Worm (Caenorhabditis elegans) whole organism, late embryonic: ENCODE measurements around the gene T13F3.8.

Experiments used
- F13H6.1 ChIP-seq: sonication (generic microtip); optimal IDR thresholded peaks from 2 replicates; lab custom pipeline; 2016; ENCODE audit warnings: missing genetic modification characterization, missing compliant biosample characterization
- T23F11.4 ChIP-seq: fragments of 200-800 bp; sonication (Bioruptor generic); optimal IDR thresholded peaks from 2 replicates; lab custom pipeline; 2018; ENCODE audit warnings: mild to moderate bottlenecking, missing genetic modification characterization, missing compliant biosample characterization
- Y22D7AL.16 ChIP-seq: sonication (generic microtip); optimal IDR thresholded peaks from 2 replicates; lab custom pipeline; 2016; ENCODE audit warnings: missing genetic modification characterization, missing compliant biosample characterization
- ahr-1 ChIP-seq: sonication (generic microtip); optimal IDR thresholded peaks from 2 replicates; lab custom pipeline; 2016; ENCODE audit warnings: missing genetic modification characterization, missing compliant biosample characterization
- ama-1 ChIP-seq: fragments of 150-350 bp; optimal IDR thresholded peaks from 2 replicates; lab custom pipeline; 2014
- ceh-19 ChIP-seq: fragments of 200-800 bp; sonication (Bioruptor generic); optimal IDR thresholded peaks from 2 replicates; lab custom pipeline; 2018; ENCODE audit warnings: mild to moderate bottlenecking, missing genetic modification characterization, missing compliant biosample characterization
- ceh-2 ChIP-seq: sonication (generic microtip); optimal IDR thresholded peaks from 2 replicates; lab custom pipeline; 2016; ENCODE audit warnings: missing genotype, missing genetic modification characterization, missing compliant biosample characterization
- ceh-22 ChIP-seq: sonication (generic microtip); optimal IDR thresholded peaks from 2 replicates; lab custom pipeline; 2017; ENCODE audit warnings: missing biosample characterization, missing genetic modification characterization
- ceh-24 ChIP-seq: sonication (generic microtip); optimal IDR thresholded peaks from 2 replicates; lab custom pipeline; 2016; ENCODE audit warnings: mild to moderate bottlenecking, missing genetic modification characterization, missing compliant biosample characterization
- ceh-30 ChIP-seq: fragments of 150-350 bp; optimal IDR thresholded peaks from 2 replicates; lab custom pipeline; 2014; ENCODE audit warnings: missing biosample characterization, missing genetic modification characterization
- ceh-31 ChIP-seq: sonication (generic microtip); optimal IDR thresholded peaks from 2 replicates; lab custom pipeline; 2016; ENCODE audit warnings: missing genetic modification characterization, missing compliant biosample characterization
- ceh-34 ChIP-seq: sonication (generic microtip); optimal IDR thresholded peaks from 2 replicates; lab custom pipeline; 2016; ENCODE audit warnings: mild to moderate bottlenecking, missing genetic modification characterization, missing compliant biosample characterization
- ceh-6 ChIP-seq: fragments of 200-800 bp; sonication (Bioruptor generic); optimal IDR thresholded peaks from 2 replicates; lab custom pipeline; 2018; ENCODE audit warnings: mild to moderate bottlenecking, missing genetic modification characterization, missing compliant biosample characterization
- dmd-4 ChIP-seq: sonication (generic microtip); optimal IDR thresholded peaks from 2 replicates; lab custom pipeline; 2016; ENCODE audit warnings: borderline replicate concordance, missing genetic modification characterization, missing compliant biosample characterization
- dve-1 ChIP-seq: sonication (generic microtip); optimal IDR thresholded peaks from 2 replicates; lab custom pipeline; 2017; ENCODE audit warnings: antibody characterized with exemption, mild to moderate bottlenecking, missing genetic modification characterization, missing compliant biosample characterization
- elt-2 ChIP-seq: sonication (generic microtip); optimal IDR thresholded peaks from 2 replicates; lab custom pipeline; 2016; ENCODE audit warnings: missing genetic modification reagents, missing genetic modification characterization, missing compliant biosample characterization
- hlh-15 ChIP-seq: sonication (generic microtip); optimal IDR thresholded peaks from 2 replicates; lab custom pipeline; 2016; ENCODE audit warnings: missing genetic modification characterization, missing compliant biosample characterization
- hlh-30 ChIP-seq: sonication (generic microtip); optimal IDR thresholded peaks from 2 replicates; lab custom pipeline; 2017; ENCODE audit warnings: antibody characterized with exemption, missing genetic modification characterization, missing compliant biosample characterization; ENCODE audit not compliant: insufficient read depth
- madf-2 ChIP-seq: sonication (generic microtip); optimal IDR thresholded peaks from 2 replicates; lab custom pipeline; 2017; ENCODE audit warnings: missing genetic modification characterization, missing compliant biosample characterization
- mec-3 ChIP-seq: sonication (generic microtip); optimal IDR thresholded peaks from 2 replicates; lab custom pipeline; 2016; ENCODE audit warnings: borderline replicate concordance, missing genetic modification characterization, missing compliant biosample characterization
- nhr-11 ChIP-seq: fragments of 150-350 bp; optimal IDR thresholded peaks from 2 replicates; lab custom pipeline; 2014; ENCODE audit warnings: missing biosample characterization, missing genetic modification characterization
- nhr-232 ChIP-seq: sonication (generic microtip); optimal IDR thresholded peaks from 2 replicates; lab custom pipeline; 2016; ENCODE audit warnings: missing genetic modification characterization, missing compliant biosample characterization
- npax-4 ChIP-seq: sonication (generic microtip); optimal IDR thresholded peaks from 2 replicates; lab custom pipeline; 2016; ENCODE audit warnings: missing genetic modification characterization, missing compliant biosample characterization
- odd-2 ChIP-seq: sonication (generic microtip); optimal IDR thresholded peaks from 2 replicates; lab custom pipeline; 2017; ENCODE audit warnings: antibody characterized with exemption, mild to moderate bottlenecking, missing genetic modification characterization, missing compliant biosample characterization
- pag-3 ChIP-seq: sonication (generic microtip); optimal IDR thresholded peaks from 2 replicates; lab custom pipeline; 2016; ENCODE audit warnings: missing compliant biosample characterization, missing genetic modification characterization, borderline replicate concordance
- pat-9 ChIP-seq: fragments of 200-800 bp; sonication (Bioruptor generic); optimal IDR thresholded peaks from 2 replicates; lab custom pipeline; 2018; ENCODE audit warnings: mild to moderate bottlenecking, missing genetic modification characterization, moderate library complexity, missing compliant biosample characterization
- pha-2 ChIP-seq: sonication (generic microtip); optimal IDR thresholded peaks from 2 replicates; lab custom pipeline; 2017; ENCODE audit warnings: mild to moderate bottlenecking, missing genetic modification characterization, missing compliant biosample characterization
- pros-1 ChIP-seq: fragments of 150-350 bp; optimal IDR thresholded peaks from 2 replicates; lab custom pipeline; 2014; ENCODE audit warnings: missing biosample characterization, missing genetic modification reagents, missing genetic modification characterization
- ref-2 ChIP-seq: sonication (generic microtip); optimal IDR thresholded peaks from 2 replicates; lab custom pipeline; 2016; ENCODE audit warnings: missing genetic modification characterization, missing compliant biosample characterization
- sox-4 ChIP-seq: sonication (generic microtip); optimal IDR thresholded peaks from 2 replicates; lab custom pipeline; 2017; ENCODE audit warnings: mild to moderate bottlenecking, missing genetic modification characterization, inconsistent platforms, missing compliant biosample characterization
- tbx-2 ChIP-seq: sonication (generic microtip); optimal IDR thresholded peaks from 2 replicates; lab custom pipeline; 2016; ENCODE audit warnings: missing genetic modification characterization, missing compliant biosample characterization
- tbx-7 ChIP-seq: sonication (generic microtip); optimal IDR thresholded peaks from 2 replicates; lab custom pipeline; 2016; ENCODE audit warnings: missing genotype, missing genetic modification characterization, missing compliant biosample characterization
- unc-42 ChIP-seq: sonication (generic microtip); optimal IDR thresholded peaks from 2 replicates; lab custom pipeline; 2016; ENCODE audit warnings: missing genotype, missing genetic modification characterization, missing compliant biosample characterization
- unc-55 ChIP-seq: sonication (generic microtip); optimal IDR thresholded peaks from 2 replicates; lab custom pipeline; 2017; ENCODE audit warnings: missing biosample characterization, missing genetic modification reagents, missing genetic modification characterization
- unc-86 ChIP-seq: sonication (generic microtip); optimal IDR thresholded peaks from 2 replicates; lab custom pipeline; 2016; ENCODE audit warnings: missing genetic modification characterization, missing compliant biosample characterization
- ztf-16 ChIP-seq: sonication (generic microtip); optimal IDR thresholded peaks from 2 replicates; lab custom pipeline; 2017; ENCODE audit warnings: missing genetic modification characterization, missing compliant biosample characterization

The T13F3.8 gene

ce11 chrV:16298669-16299068 is 29.1 kb downstream of the T13F3.8 start, which contains the start of gene srbc-84:
srbc-84 (plus strand) TSS chrV:16298969.
- TF ChIP-seq sox-4 (tag; lab: Kevin White, UChicago) (no peak), nhr-232 (tag; lab: Kevin White, UChicago) (no peak), ceh-22 (tag; lab: Kevin White, UChicago) (no peak), ahr-1 (tag; lab: Kevin White, UChicago) (no peak), dmd-4 (tag; lab: Kevin White, UChicago) (no peak), ceh-31 (tag; lab: Kevin White, UChicago) (no peak), pros-1 (tag; lab: Kevin White, UChicago) (no peak), npax-4 (tag; lab: Kevin White, UChicago) (no peak), pag-3 (no peak), ceh-2 (tag; lab: Kevin White, UChicago) (no peak), F13H6.1 (no peak), tbx-2 (no peak), hlh-30 (tag; lab: Kevin White, UChicago) (no peak), ceh-30 (no peak), ceh-24 (no peak)

ce11 chrV:16299834-16300233 is 30.2 kb downstream of the T13F3.8 start:
- TF ChIP-seq ceh-34 (tag; lab: Kevin White, UChicago) = no peak
- TF ChIP-seq madf-2 (tag; lab: Kevin White, UChicago) = no peak
- no peak for TF ChIP-seq ref-2 (tag; lab: Kevin White, UChicago)
- TF ChIP-seq unc-55 = no peak
- TF ChIP-seq unc-42 (tag; lab: Kevin White, UChicago) = no peak
- no peak for TF ChIP-seq F13H6.1
- no peak for TF ChIP-seq unc-86 (tag; lab: Kevin White, UChicago)
- no peak for TF ChIP-seq ceh-6 (GFP tag; lab: Kevin White, UChicago)
- no peak for TF ChIP-seq ahr-1 (tag; lab: Kevin White, UChicago)
- TF ChIP-seq odd-2 = no peak
- TF ChIP-seq, all 69 proteins: peak for 0

ce11 chrV:16300276-16300675 is 30.7 kb downstream of the T13F3.8 start, which contains the start of gene srbc-82:
srbc-82 (plus strand) TSS chrV:16300576.
- TF ChIP-seq nhr-11 (tag; lab: Kevin White, UChicago) = no peak
- no peak for TF ChIP-seq elt-2
- no peak for TF ChIP-seq unc-55
- no peak for TF ChIP-seq tbx-7
- no peak for TF ChIP-seq ztf-16 (tag; lab: Kevin White, UChicago)
- TF ChIP-seq pat-9 (tag; lab: Kevin White, UChicago) = no peak
- TF ChIP-seq ceh-2 (tag; lab: Kevin White, UChicago) = no peak
- TF ChIP-seq T23F11.4 (GFP tag; lab: Kevin White, UChicago) = no peak
- no peak for TF ChIP-seq dmd-4 (tag; lab: Kevin White, UChicago)
- no peak for TF ChIP-seq ama-1 (lab: Kevin White, UChicago)
- TF ChIP-seq pros-1 (tag; lab: Kevin White, UChicago) = no peak
- TF ChIP-seq dve-1 = no peak
- TF ChIP-seq nhr-232 (tag; lab: Kevin White, UChicago) = no peak
- TF ChIP-seq pha-2 (tag; lab: Kevin White, UChicago) = no peak
- TF ChIP-seq ahr-1 (tag; lab: Kevin White, UChicago) = no peak
- no peak for TF ChIP-seq mec-3 (tag; lab: Kevin White, UChicago)
- no peak for TF ChIP-seq Y22D7AL.16 (tag; lab: Kevin White, UChicago)

- no peak for TF ChIP-seq hlh-15 (tag; lab: Kevin White, UChicago)
- TF ChIP-seq elt-2 = peak; percentile 63
Observed at ce11 chrV:16302439-16302838, 32.8 kb downstream of the T13F3.8 start, which contains the start of the genes C31A11.13 and oac-6. C31A11.13 (minus strand) TSS chrV:16302551. oac-6 (plus strand) TSS chrV:16302717.

- no peak for TF ChIP-seq ceh-19 (GFP tag; lab: Kevin White, UChicago)
- no peak for TF ChIP-seq unc-86 (tag; lab: Kevin White, UChicago)
Observed at ce11 chrV:16307253-16307652, 37.7 kb downstream of the T13F3.8 start, which contains the start of gene srxa-7. srxa-7 (plus strand) TSS chrV:16307553.
